Worm (Caenorhabditis elegans) whole organism, L2 larva: ENCODE measurements around the gene srh-213.

Experiments
- F13H6.1 ChIP-seq: sonication (generic microtip); optimal IDR thresholded peaks from 2 replicates; lab custom pipeline; 2016; ENCODE audit warnings: missing genetic modification characterization, missing compliant biosample characterization
- R02D3.7 ChIP-seq: fragments of 150-350 bp; optimal IDR thresholded peaks from 2 replicates; lab custom pipeline; 2014; ENCODE audit warnings: missing biosample characterization, missing genetic modification characterization
- Y55F3AM.14 ChIP-seq: fragments of 200-800 bp; sonication (Bioruptor generic); optimal IDR thresholded peaks from 2 replicates; lab custom pipeline; 2018; ENCODE audit warnings: mild to moderate bottlenecking, missing genetic modification characterization, missing compliant biosample characterization
- alr-1 ChIP-seq: fragments of 150-350 bp; optimal IDR thresholded peaks from 2 replicates; lab custom pipeline; 2014; ENCODE audit warnings: missing biosample characterization, missing genetic modification characterization
- aly-2 ChIP-seq: fragments of 150-350 bp; optimal IDR thresholded peaks from 2 replicates; lab custom pipeline; 2014; ENCODE audit warnings: missing biosample characterization, missing genetic modification characterization
- ama-1 ChIP-seq: fragments of 150-350 bp; optimal IDR thresholded peaks from 2 replicates; lab custom pipeline; 2018; ENCODE audit warnings: inconsistent platforms
- blmp-1 ChIP-seq: sonication (generic microtip); optimal IDR thresholded peaks from 2 replicates; lab custom pipeline; 2017; ENCODE audit warnings: missing genetic modification characterization, mild to moderate bottlenecking, missing compliant biosample characterization, antibody characterized with exemption, moderate library complexity; ENCODE audit not compliant: insufficient read depth
- ceh-16 ChIP-seq: fragments of 150-350 bp; optimal IDR thresholded peaks from 2 replicates; lab custom pipeline; 2014; ENCODE audit warnings: missing biosample characterization, missing genetic modification characterization
- crh-2 ChIP-seq: sonication (generic microtip); optimal IDR thresholded peaks from 2 replicates; lab custom pipeline; 2017; ENCODE audit warnings: missing biosample characterization, missing genetic modification characterization
- dmd-4 ChIP-seq: sonication (generic microtip); optimal IDR thresholded peaks from 2 replicates; lab custom pipeline; 2017; ENCODE audit warnings: missing biosample characterization, missing genetic modification characterization
- elt-1 ChIP-seq: fragments of 150-350 bp; optimal IDR thresholded peaks from 2 replicates; lab custom pipeline; 2014; ENCODE audit warnings: missing biosample characterization, missing genetic modification characterization
- fos-1 ChIP-seq: fragments of 150-350 bp; optimal IDR thresholded peaks from 2 replicates; lab custom pipeline; 2014; ENCODE audit warnings: missing biosample characterization, missing genetic modification characterization
- gmeb-1 ChIP-seq: fragments of 150-350 bp; optimal IDR thresholded peaks from 2 replicates; lab custom pipeline; 2014; ENCODE audit warnings: missing biosample characterization, missing genetic modification characterization
- lin-13 ChIP-seq: fragments of 150-350 bp; optimal IDR thresholded peaks from 2 replicates; lab custom pipeline; 2014; ENCODE audit warnings: missing biosample characterization, missing genetic modification reagents, missing genetic modification characterization
- lin-39 ChIP-seq: fragments of 150-350 bp; optimal IDR thresholded peaks from 2 replicates; lab custom pipeline; 2014; ENCODE audit warnings: missing biosample characterization, missing genetic modification reagents, missing genetic modification characterization
- mab-5 ChIP-seq: fragments of 150-350 bp; optimal IDR thresholded peaks from 2 replicates; lab custom pipeline; 2014; ENCODE audit warnings: missing biosample characterization, missing genetic modification characterization
- mbf-1 ChIP-seq: sonication (generic microtip); optimal IDR thresholded peaks from 2 replicates; lab custom pipeline; 2017; ENCODE audit warnings: missing biosample characterization, missing genetic modification characterization
- nhr-12 ChIP-seq: fragments of 150-350 bp; optimal IDR thresholded peaks from 2 replicates; lab custom pipeline; 2014; ENCODE audit warnings: missing biosample characterization, missing genetic modification characterization
- nhr-129 ChIP-seq: fragments of 150-350 bp; optimal IDR thresholded peaks from 2 replicates; lab custom pipeline; 2014; ENCODE audit warnings: missing biosample characterization, missing genetic modification characterization
- nhr-21 ChIP-seq: fragments of 150-350 bp; optimal IDR thresholded peaks from 2 replicates; lab custom pipeline; 2014; ENCODE audit warnings: missing biosample characterization, missing genetic modification characterization
- nhr-237 ChIP-seq: fragments of 150-350 bp; optimal IDR thresholded peaks from 2 replicates; lab custom pipeline; 2014; ENCODE audit warnings: missing biosample characterization, missing genetic modification characterization
- nhr-25 ChIP-seq: fragments of 150-350 bp; sonication (generic microtip); optimal IDR thresholded peaks from 3 replicates; lab custom pipeline; 2014; ENCODE audit warnings: missing biosample characterization, missing genetic modification characterization
- nhr-6 ChIP-seq: fragments of 150-350 bp; optimal IDR thresholded peaks from 2 replicates; lab custom pipeline; 2014; ENCODE audit warnings: missing biosample characterization, missing genetic modification characterization
- skn-1 ChIP-seq: sonication (generic microtip); optimal IDR thresholded peaks from 2 replicates; lab custom pipeline; 2017; ENCODE audit warnings: missing biosample characterization, missing genetic modification characterization
- sma-3 ChIP-seq: sonication (generic microtip); optimal IDR thresholded peaks from 2 replicates; lab custom pipeline; 2016; ENCODE audit warnings: missing genetic modification reagents, missing genetic modification characterization, missing compliant biosample characterization
- sma-9 ChIP-seq, 2 experiments: fragments of 150-350 bp in 1 of 2; sonication (generic microtip) in 1 of 2; optimal IDR thresholded peaks; 2 replicates each; lab custom pipeline; 2014 to 2016; ENCODE audit warnings: missing genetic modification characterization in 2 of 2, mild to moderate bottlenecking in 1 of 2, missing biosample characterization in 1 of 2, missing compliant biosample characterization in 1 of 2, missing genetic modification reagents in 1 of 2, moderate library complexity in 1 of 2
- snpc-4 ChIP-seq: fragments of 150-350 bp; optimal IDR thresholded peaks from 2 replicates; lab custom pipeline; 2014; ENCODE audit warnings: missing biosample characterization, missing genetic modification characterization
- unc-39 ChIP-seq: fragments of 150-350 bp; optimal IDR thresholded peaks from 2 replicates; lab custom pipeline; 2014; ENCODE audit warnings: missing biosample characterization, missing genetic modification characterization
- unc-55 ChIP-seq: fragments of 150-350 bp; sonication (generic microtip); optimal IDR thresholded peaks from 3 replicates; lab custom pipeline; 2014; ENCODE audit warnings: missing biosample characterization, missing genetic modification reagents, missing genetic modification characterization
- zag-1 ChIP-seq: fragments of 150-350 bp; optimal IDR thresholded peaks from 2 replicates; lab custom pipeline; 2014; ENCODE audit warnings: missing biosample characterization, missing genetic modification characterization
- ztf-1 ChIP-seq: fragments of 200-800 bp; sonication (Bioruptor generic); conservative IDR thresholded peaks from 2 replicates; pipeline ENCODE4 v1.3.6; 2022; ENCODE audit warnings: missing genetic modification characterization, missing compliant biosample characterization
- ztf-11 ChIP-seq: sonication (generic microtip); optimal IDR thresholded peaks from 2 replicates; lab custom pipeline; 2017; ENCODE audit warnings: missing biosample characterization, missing genetic modification characterization

The srh-213 gene

DNA sequence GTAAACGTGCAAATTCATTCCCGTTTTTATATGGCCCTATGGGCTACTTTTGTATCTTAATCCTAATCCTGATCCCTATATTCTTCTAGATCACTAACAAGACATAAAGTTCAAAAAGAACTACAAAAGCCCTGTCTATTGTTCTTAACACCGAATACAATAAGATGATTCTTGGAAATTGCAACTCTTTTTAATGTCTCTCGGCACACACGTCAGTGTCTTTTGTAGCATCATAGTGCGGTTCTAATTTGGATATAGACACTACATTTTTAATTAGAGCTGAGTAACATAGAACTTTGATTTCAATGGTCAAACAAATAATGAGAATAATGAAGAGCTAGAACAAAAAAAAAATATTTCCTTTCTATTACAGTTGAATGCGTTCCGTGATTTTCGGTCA, 45.0 kb upstream of the srh-213 start:
- TF ChIP-seq gmeb-1 (no peak), crh-2 (no peak), alr-1 (tag; lab: Kevin White, UChicago) (no peak), nhr-12 (tag; lab: Kevin White, UChicago) (no peak), ceh-16 (no peak), F13H6.1 (tag; lab: Kevin White, UChicago) (no peak), nhr-237 (no peak), unc-55 (GFP tag; lab: Kevin White, UChicago) (no peak)

DNA sequence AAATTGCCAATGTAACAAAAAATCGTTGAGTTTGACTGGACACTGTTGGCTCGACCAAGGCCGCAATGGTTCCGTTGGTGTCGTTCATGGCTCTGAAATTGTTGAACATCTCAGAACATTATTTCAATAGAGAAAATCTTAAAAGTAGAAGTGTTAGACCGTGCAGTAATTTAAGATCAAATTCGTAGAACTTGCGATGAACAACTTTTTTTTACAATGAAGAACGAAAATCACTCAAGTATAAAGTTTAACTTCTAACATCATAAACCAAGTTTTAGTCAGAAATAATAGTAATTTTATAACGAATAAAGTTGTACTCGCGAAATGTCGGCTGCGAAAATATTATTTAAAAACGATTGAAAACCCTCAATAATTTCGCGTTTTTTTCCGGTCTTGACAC, 42.2 kb upstream of the srh-213 start, which contains the start of gene srx-41:
Gene srx-41 (minus strand): TSS at position 101 of the 400 bp plus-strand sequence.
- TF ChIP-seq skn-1 (tag; lab: Kevin White, UChicago) (no peak), ztf-1 (GFP tag; lab: Robert Waterston, UW) (no peak), mab-5 (tag; lab: Kevin White, UChicago) (no peak), zag-1 (no peak), nhr-237 (no peak), elt-1 (tag; lab: Kevin White, UChicago) (no peak), blmp-1 (tag; lab: Kevin White, UChicago) (no peak), nhr-6 (tag; lab: Kevin White, UChicago) (no peak), R02D3.7 (tag; lab: Kevin White, UChicago) (no peak), nhr-21 (tag; lab: Kevin White, UChicago) (no peak), Y55F3AM.14 (GFP tag; lab: Kevin White, UChicago) (no peak)

DNA sequence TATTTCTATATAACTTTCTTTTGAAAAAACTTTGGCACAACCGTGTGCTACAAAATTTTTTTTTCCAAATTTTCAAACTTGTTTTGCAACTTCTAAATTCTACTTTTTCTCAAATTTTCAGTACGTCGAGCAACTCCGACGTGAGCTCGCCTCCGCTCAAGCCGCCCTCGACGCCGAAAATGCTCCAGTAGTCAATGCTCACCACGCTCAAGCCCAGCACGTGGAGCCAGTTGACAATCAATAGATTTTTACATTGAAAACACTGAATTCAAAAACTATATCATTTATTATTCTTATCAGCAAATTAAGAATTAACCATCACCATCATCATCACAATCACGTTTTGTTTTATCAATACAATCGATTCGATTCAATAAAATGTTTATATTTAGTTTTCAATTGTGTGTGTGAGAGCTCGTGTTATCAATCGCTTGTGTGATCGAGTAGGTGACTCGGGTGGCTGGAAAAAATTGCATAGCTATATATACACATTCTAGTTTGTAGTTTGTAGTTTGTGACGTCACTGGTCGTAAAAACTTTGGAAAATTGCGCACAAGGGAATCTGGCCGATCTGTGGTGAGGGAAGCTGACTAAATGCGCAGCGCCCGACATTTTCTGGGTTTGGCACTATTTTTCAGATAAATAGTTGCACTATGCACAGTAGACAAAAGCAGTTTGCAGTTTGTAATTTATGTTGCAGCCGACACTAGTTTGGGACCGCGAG, 39.6 kb upstream of the srh-213 start:
- TF ChIP-seq ama-1 (lab: Kevin White, UChicago) (peak; percentile 22), F13H6.1 (tag; lab: Kevin White, UChicago) (peak; percentile 42), nhr-21 (tag; lab: Kevin White, UChicago) (peak; percentile 4), dmd-4 (tag; lab: Kevin White, UChicago) (no peak), nhr-129 (tag; lab: Kevin White, UChicago) (peak; percentile 24), mbf-1 (tag; lab: Kevin White, UChicago) (no peak), skn-1 (tag; lab: Kevin White, UChicago) (peak; percentile 19), unc-55 (GFP tag; lab: Kevin White, UChicago) (no peak), nhr-25 (no peak), lin-13 (GFP tag; lab: Kevin White, UChicago) (peak; percentile 12), unc-39 (no peak), aly-2 (tag; lab: Kevin White, UChicago) (no peak), gmeb-1 (peak; percentile 18), sma-9 (GFP tag; optimal IDR thresholded peaks at IDR 0.05; lab: Kevin White, UChicago) (peak; percentile 50), sma-9 (tag; optimal IDR thresholded peaks at IDR 0.05; lab: Kevin White, UChicago) (no peak), crh-2 (peak; percentile 57), fos-1 (peak; percentile 75), alr-1 (tag; lab: Kevin White, UChicago) (no peak), sma-3 (GFP tag; lab: Kevin White, UChicago) (peak; percentile 3)

DNA sequence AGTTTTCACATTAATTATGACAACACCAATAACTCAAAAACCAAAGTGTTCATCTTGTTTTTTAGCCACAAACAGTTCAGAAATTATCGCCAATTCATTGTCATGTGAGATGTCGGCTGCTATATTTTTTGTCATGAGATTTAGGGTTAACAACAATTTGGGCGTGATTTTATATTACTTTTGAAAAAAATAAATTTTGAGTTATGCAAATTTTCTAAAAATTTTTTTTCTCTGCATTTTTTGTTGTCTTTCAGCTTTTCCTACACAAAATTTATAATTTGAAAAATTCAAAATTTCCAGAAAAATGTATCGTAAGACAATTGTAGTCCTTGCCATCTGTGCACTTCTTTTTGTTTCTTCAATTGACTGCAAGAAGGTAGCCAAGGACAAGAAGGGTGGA, 38.2 kb upstream of the srh-213 start, which contains the start of gene F59B1.2:
Gene F59B1.2 (plus strand): TSS at position 301 of the 400 bp plus-strand sequence.
- TF ChIP-seq lin-13 (GFP tag; lab: Kevin White, UChicago) (no peak), snpc-4 (no peak), Y55F3AM.14 (GFP tag; lab: Kevin White, UChicago) (no peak), alr-1 (tag; lab: Kevin White, UChicago) (no peak), unc-39 (no peak), ztf-11 (tag; lab: Kevin White, UChicago) (no peak), lin-39 (tag; lab: Kevin White, UChicago) (no peak), nhr-12 (tag; lab: Kevin White, UChicago) (no peak), elt-1 (tag; lab: Kevin White, UChicago) (no peak)
- TF ChIP-seq, all 48 proteins: peak for 0
